Worm (Caenorhabditis elegans): ENCODE data around the gene K02F3.12.
A peak's percentile ranks its signal among the peaks of the same experiment; 100 is the strongest.

The K02F3.12 gene

ce11 chrIII:819313-819712 lies 37.0 kb upstream of the K02F3.12 start (continued):
- TF ChIP-seq snpc-4 (GFP tag; optimal IDR thresholded peaks at IDR 0.05): peak; percentile 44
- peak in 2 of 4 experiments; percentile 81 to 88 for TF ChIP-seq snpc-4 (tag; optimal IDR thresholded peaks at IDR 0.05)
- TF ChIP-seq F33H1.4 (GFP tag; IDR thresholded peaks at IDR 0.05): no peak
- no peak for TF ChIP-seq attf-5 (GFP tag; optimal IDR thresholded peaks at IDR 0.05)
- no peak for TF ChIP-seq rcor-1 (GFP tag; IDR thresholded peaks at IDR 0.05)
- TF ChIP-seq tbp1 (GFP tag; optimal IDR thresholded peaks at IDR 0.05): no peak
- no peak for TF ChIP-seq F52B5.7 (tag; optimal IDR thresholded peaks at IDR 0.05)
- TF ChIP-seq sea-2 (GFP tag; IDR thresholded peaks at IDR 0.05): no peak

- TF ChIP-seq hsf-1 (GFP tag; IDR thresholded peaks at IDR 0.05) (no peak), attf-3 (GFP tag; conservative IDR thresholded peaks at IDR 0.05) (no peak), chd-7 (tag; optimal IDR thresholded peaks at IDR 0.05) (no peak), Y53G8AR.9 (GFP tag; conservative IDR thresholded peaks at IDR 0.05) (no peak), unc-62 (GFP tag; optimal IDR thresholded peaks at IDR 0.05) (no peak), nhr-27 (tag; optimal IDR thresholded peaks at IDR 0.05) (no peak), snpc-4 (GFP tag; optimal IDR thresholded peaks at IDR 0.05) (no peak), snpc-4 (tag; optimal IDR thresholded peaks at IDR 0.05) (no peak), attf-6 (GFP tag; IDR thresholded peaks at IDR 0.05) (no peak)
Measured at ce11 chrIII:822546-823272, 33.7 kb upstream of the K02F3.12 start, which contains the start of gene clec-149. Gene clec-149, plus strand, starts transcription at chrIII:823222.

- TF ChIP-seq Y56A3A.18 (GFP tag; IDR thresholded peaks at IDR 0.05) (no peak), repo-1 (tag; optimal IDR thresholded peaks at IDR 0.05) (no peak), hsf-1 (GFP tag; IDR thresholded peaks at IDR 0.05) (no peak), bed-1 (GFP tag; IDR thresholded peaks at IDR 0.05) (no peak), lag-1 (GFP tag; IDR thresholded peaks at IDR 0.05) (no peak), ceh-100 (GFP tag; IDR thresholded peaks at IDR 0.05) (no peak), atf-7 (tag; optimal IDR thresholded peaks at IDR 0.05) (no peak), tbp1 (GFP tag; optimal IDR thresholded peaks at IDR 0.05) (no peak), tlf-1 (GFP tag; optimal IDR thresholded peaks at IDR 0.05) (no peak), F39B2.1 (GFP tag; IDR thresholded peaks at IDR 0.05) (no peak), him-1 (tag; optimal IDR thresholded peaks at IDR 0.05) (no peak), lsl-1 (GFP tag; optimal IDR thresholded peaks at IDR 0.05) (no peak), efl-1 (GFP tag; optimal IDR thresholded peaks at IDR 0.05) (no peak), bed-2 (GFP tag; IDR thresholded peaks at IDR 0.05) (no peak), nhr-179 (tag; optimal IDR thresholded peaks at IDR 0.05) (no peak), xnd-1 (tag; optimal IDR thresholded peaks at IDR 0.05) (no peak), zfh-2 (GFP tag; conservative IDR thresholded peaks at IDR 0.05) (no peak), hlh-12 (tag; optimal IDR thresholded peaks at IDR 0.05) (no peak), lir-1 (GFP tag; conservative IDR thresholded peaks at IDR 0.05) (no peak), C06A6.2 (GFP tag; conservative IDR thresholded peaks at IDR 0.05) (no peak)
Measured at ce11 chrIII:825256-825655, 31.1 kb upstream of the K02F3.12 start.

ce11 chrIII:831961-832360 lies 24.4 kb upstream of the K02F3.12 start, which contains the start of gene ceeh-1:
Gene ceeh-1, minus strand, starts transcription at chrIII:832277.
- TF ChIP-seq nhr-90 (tag; optimal IDR thresholded peaks at IDR 0.05) (no peak), aptf-2 (GFP tag; conservative IDR thresholded peaks at IDR 0.05) (no peak), F22D6.2 (tag; optimal IDR thresholded peaks at IDR 0.05) (no peak), cebp-1 (GFP tag; IDR thresholded peaks at IDR 0.05) (no peak), cebp-1 (tag; optimal IDR thresholded peaks at IDR 0.05) (peak; percentile 7), Y79H2A.3 (GFP tag; conservative IDR thresholded peaks at IDR 0.05) (no peak), F52B5.7 (tag; optimal IDR thresholded peaks at IDR 0.05) (no peak), B0336.3 (GFP tag; IDR thresholded peaks at IDR 0.05) (0 out of 2 replicates have a peak, but pooled peaks have one; percentile 13), nhr-80 (tag; optimal IDR thresholded peaks at IDR 0.05) (peak; percentile 20), hlh-12 (tag; optimal IDR thresholded peaks at IDR 0.05) (no peak), athp-1 (tag; optimal IDR thresholded peaks at IDR 0.05) (no peak), C17E4.6 (GFP tag; IDR thresholded peaks at IDR 0.05) (no peak), dpff-1 (tag; optimal IDR thresholded peaks at IDR 0.05) (no peak), ztf-22 (GFP tag; optimal IDR thresholded peaks at IDR 0.05) (no peak)

Data from whole organism, young adult.